Worm (Caenorhabditis elegans) whole organism, L4 larva: ENCODE measurements around the gene C53C11.1.

Experiments used
- D1046.2 ChIP-seq: fragments of 200-800 bp; sonication (Bioruptor generic); IDR thresholded peaks from 2 replicates; pipeline ENCODE4 v1.3.6; 2022; ENCODE audit warnings: missing genetic modification characterization, missing compliant biosample characterization
- F26F4.8 ChIP-seq: fragments of 200-800 bp; sonication (Bioruptor generic); conservative IDR thresholded peaks from 2 replicates; pipeline ENCODE4 v1.3.6; 2022; ENCODE audit warnings: missing genetic modification characterization, missing compliant biosample characterization
- F49E8.2 ChIP-seq: sonication (generic microtip); optimal IDR thresholded peaks from 2 replicates; lab custom pipeline; 2016; ENCODE audit warnings: missing compliant biosample characterization, mild to moderate bottlenecking, missing genetic modification characterization, borderline replicate concordance
- T26A8.4 ChIP-seq: fragments of 200-800 bp; sonication (Bioruptor generic); IDR thresholded peaks from 2 replicates; pipeline ENCODE4 v1.3.6; 2022; ENCODE audit warnings: missing genetic modification characterization, missing compliant biosample characterization
- Y105C5A.15 ChIP-seq: fragments of 200-800 bp; sonication (Bioruptor generic); IDR thresholded peaks from 2 replicates; pipeline ENCODE4 v1.3.6; 2022; ENCODE audit warnings: missing genetic modification characterization, missing compliant biosample characterization
- Y5F2A.4 ChIP-seq: fragments of 200-800 bp; sonication (Bioruptor generic); optimal IDR thresholded peaks from 2 replicates; lab custom pipeline; 2018; ENCODE audit warnings: mild to moderate bottlenecking, missing genetic modification characterization, missing compliant biosample characterization
- ZK337.2 ChIP-seq: fragments of 200-800 bp; sonication (Bioruptor generic); IDR thresholded peaks from 2 replicates; pipeline ENCODE4 v1.3.6; 2022; ENCODE audit warnings: missing genetic modification reagents, missing genetic modification characterization, missing compliant biosample characterization
- ceh-44 ChIP-seq: fragments of 200-800 bp; sonication (Bioruptor generic); IDR thresholded peaks from 2 replicates; pipeline ENCODE4 v1.3.6; 2022; ENCODE audit warnings: missing genetic modification reagents, missing genetic modification characterization, missing compliant biosample characterization
- ceh-62 ChIP-seq: sonication (generic microtip); optimal IDR thresholded peaks from 2 replicates; lab custom pipeline; 2017; ENCODE audit warnings: missing biosample characterization, missing genetic modification characterization
- daf-16 ChIP-seq, 3 experiments: sonication (generic microtip); optimal IDR thresholded peaks; 2 replicates each; lab custom pipeline; 2016 to 2017; ENCODE audit warnings: missing genetic modification characterization in 3 of 3, missing genetic modification reagents in 3 of 3, mild to moderate bottlenecking in 2 of 3, missing compliant biosample characterization in 2 of 3, missing biosample characterization in 1 of 3, moderate library complexity in 1 of 3
- dmd-9 ChIP-seq: fragments of 200-800 bp; sonication (Bioruptor generic); IDR thresholded peaks from 2 replicates; pipeline ENCODE4 v1.3.6; 2022; ENCODE audit warnings: missing genetic modification reagents, missing genetic modification characterization, missing compliant biosample characterization
- egl-27 ChIP-seq: sonication (generic microtip); optimal IDR thresholded peaks from 3 replicates; lab custom pipeline; 2017; ENCODE audit warnings: missing biosample characterization, missing genetic modification reagents, missing genetic modification characterization
- hif-1 ChIP-seq, 2 experiments: sonication (generic microtip); optimal IDR thresholded peaks; 2 replicates each; lab custom pipeline; 2016 to 2017; ENCODE audit warnings: missing compliant biosample characterization in 2 of 2, missing genetic modification characterization in 2 of 2, missing genetic modification reagents in 2 of 2, missing genotype in 2 of 2, mild to moderate bottlenecking in 1 of 2
- hlh-11 ChIP-seq: fragments of 200-800 bp; sonication (Bioruptor generic); optimal IDR thresholded peaks from 2 replicates; lab custom pipeline; 2018; ENCODE audit warnings: mild to moderate bottlenecking, missing genetic modification characterization, missing compliant biosample characterization
- hlh-30 ChIP-seq: sonication (generic microtip); optimal IDR thresholded peaks from 2 replicates; lab custom pipeline; 2017; ENCODE audit warnings: antibody characterized with exemption, mild to moderate bottlenecking, missing genetic modification characterization, missing compliant biosample characterization; ENCODE audit not compliant: insufficient read depth
- hmg-1.1 ChIP-seq: fragments of 200-800 bp; sonication (Bioruptor generic); IDR thresholded peaks from 2 replicates; pipeline ENCODE4 v1.3.6; 2022; ENCODE audit warnings: missing genetic modification reagents, missing genetic modification characterization, missing compliant biosample characterization
- jun-1 ChIP-seq: fragments of 150-350 bp; optimal IDR thresholded peaks from 2 replicates; lab custom pipeline; 2014; ENCODE audit warnings: missing biosample characterization, missing genetic modification reagents, missing genetic modification characterization
- lin-1 ChIP-seq: fragments of 200-800 bp; sonication (Bioruptor generic); IDR thresholded peaks from 2 replicates; pipeline ENCODE4 v1.3.6; 2022; ENCODE audit warnings: missing genetic modification reagents, missing genetic modification characterization, missing compliant biosample characterization
- lin-15B ChIP-seq: fragments of 150-350 bp; sonication (generic microtip); optimal IDR thresholded peaks from 3 replicates; lab custom pipeline; 2014; ENCODE audit warnings: missing biosample characterization, missing genetic modification characterization
- lin-29 ChIP-seq: fragments of 200-800 bp; sonication (Bioruptor generic); IDR thresholded peaks from 2 replicates; pipeline ENCODE4 v1.3.6; 2022; ENCODE audit warnings: missing genetic modification reagents, missing genetic modification characterization, missing compliant biosample characterization
- lin-39 ChIP-seq: fragments of 150-350 bp; optimal IDR thresholded peaks from 2 replicates; lab custom pipeline; 2014; ENCODE audit warnings: missing biosample characterization, missing genetic modification reagents, missing genetic modification characterization
- lsy-2 ChIP-seq, 2 experiments: fragments of 150-350 bp in 1 of 2; sonication (generic microtip) in 1 of 2; optimal IDR thresholded peaks; 2 replicates each; lab custom pipeline; 2014 to 2017; ENCODE audit warnings: missing biosample characterization in 2 of 2, missing genetic modification characterization in 2 of 2
- mep-1 ChIP-seq: fragments of 150-350 bp; sonication (generic microtip); optimal IDR thresholded peaks from 3 replicates; lab custom pipeline; 2014; ENCODE audit warnings: missing biosample characterization, missing genetic modification characterization
- mes-2 ChIP-seq: sonication (generic microtip); optimal IDR thresholded peaks from 2 replicates; lab custom pipeline; 2016; ENCODE audit warnings: missing genotype, mild to moderate bottlenecking, missing genetic modification characterization, missing compliant biosample characterization; ENCODE audit not compliant: poor library complexity, severe bottlenecking
- mxl-3 ChIP-seq: fragments of 200-800 bp; sonication (Bioruptor generic); optimal IDR thresholded peaks from 2 replicates; lab custom pipeline; 2018; ENCODE audit warnings: mild to moderate bottlenecking, missing genetic modification characterization, missing compliant biosample characterization
- nhr-102 ChIP-seq: sonication (generic microtip); optimal IDR thresholded peaks from 2 replicates; lab custom pipeline; 2016; ENCODE audit warnings: mild to moderate bottlenecking, missing genetic modification characterization, moderate library complexity, missing compliant biosample characterization
- nhr-11 ChIP-seq: fragments of 150-350 bp; optimal IDR thresholded peaks from 2 replicates; lab custom pipeline; 2014; ENCODE audit warnings: missing biosample characterization, missing genetic modification characterization
- nhr-28 ChIP-seq: fragments of 150-350 bp; optimal IDR thresholded peaks from 2 replicates; lab custom pipeline; 2014; ENCODE audit warnings: missing biosample characterization, missing genetic modification characterization
- nhr-76 ChIP-seq: fragments of 150-350 bp; optimal IDR thresholded peaks from 2 replicates; lab custom pipeline; 2014; ENCODE audit warnings: missing biosample characterization, missing genetic modification characterization
- php-3 ChIP-seq: fragments of 200-800 bp; sonication (Bioruptor generic); IDR thresholded peaks from 2 replicates; pipeline ENCODE4 v1.3.6; 2022; ENCODE audit warnings: missing genetic modification reagents, missing genetic modification characterization, missing compliant biosample characterization
- pqm-1 ChIP-seq: sonication (generic microtip); optimal IDR thresholded peaks from 2 replicates; lab custom pipeline; 2017; ENCODE audit warnings: missing biosample characterization, missing genetic modification characterization
- saeg-2 ChIP-seq: fragments of 200-800 bp; sonication (Bioruptor generic); IDR thresholded peaks from 2 replicates; pipeline ENCODE4 v1.3.6; 2022; ENCODE audit warnings: missing genetic modification reagents, missing genetic modification characterization, missing compliant biosample characterization
- sdz-12 ChIP-seq: fragments of 200-800 bp; sonication (Bioruptor generic); optimal IDR thresholded peaks from 2 replicates; lab custom pipeline; 2018; ENCODE audit warnings: mild to moderate bottlenecking, missing genetic modification characterization, missing compliant biosample characterization
- set-16 ChIP-seq: fragments of 200-800 bp; sonication (Bioruptor generic); IDR thresholded peaks from 2 replicates; pipeline ENCODE4 v1.3.6; 2022; ENCODE audit warnings: missing genetic modification reagents, missing genetic modification characterization, missing compliant biosample characterization
- snpc-1.2 ChIP-seq: fragments of 200-800 bp; sonication (Bioruptor generic); IDR thresholded peaks from 2 replicates; pipeline ENCODE4 v1.3.6; 2022; ENCODE audit warnings: missing genetic modification reagents, missing genetic modification characterization, missing compliant biosample characterization
- tra-1 ChIP-seq: fragments of 200-800 bp; sonication (Bioruptor generic); IDR thresholded peaks from 2 replicates; pipeline ENCODE4 v1.3.6; 2022; ENCODE audit warnings: missing genetic modification reagents, missing genetic modification characterization, missing compliant biosample characterization
- unc-62 ChIP-seq, 3 experiments: fragments of 150-350 bp in 1 of 3; sonication (generic microtip); optimal IDR thresholded peaks in 2 of 3; peaks in 1 of 3; 1 replicate in 1 of 3; 2 replicates in 2 of 3; lab custom pipeline; 2014 to 2017; ENCODE audit warnings: missing biosample characterization in 3 of 3, missing genetic modification characterization in 3 of 3, missing genetic modification reagents in 3 of 3, missing genotype in 1 of 3
- vab-7 ChIP-seq: fragments of 200-800 bp; sonication (Bioruptor generic); IDR thresholded peaks from 2 replicates; pipeline ENCODE4 v1.3.6; 2022; ENCODE audit warnings: missing genetic modification reagents, missing genetic modification characterization, missing compliant biosample characterization
- zag-1 ChIP-seq: fragments of 150-350 bp; optimal IDR thresholded peaks from 2 replicates; lab custom pipeline; 2014; ENCODE audit warnings: missing biosample characterization, missing genetic modification characterization
- zip-2 ChIP-seq: fragments of 150-350 bp; optimal IDR thresholded peaks from 2 replicates; lab custom pipeline; 2014; ENCODE audit warnings: missing biosample characterization, missing genetic modification characterization
- ztf-11 ChIP-seq: fragments of 150-350 bp; optimal IDR thresholded peaks from 2 replicates; lab custom pipeline; 2014; ENCODE audit warnings: missing biosample characterization, missing genetic modification characterization
- ztf-7 ChIP-seq: fragments of 150-350 bp; optimal IDR thresholded peaks from 2 replicates; lab custom pipeline; 2014; ENCODE audit warnings: missing biosample characterization, missing genetic modification characterization

The C53C11.1 gene

DNA sequence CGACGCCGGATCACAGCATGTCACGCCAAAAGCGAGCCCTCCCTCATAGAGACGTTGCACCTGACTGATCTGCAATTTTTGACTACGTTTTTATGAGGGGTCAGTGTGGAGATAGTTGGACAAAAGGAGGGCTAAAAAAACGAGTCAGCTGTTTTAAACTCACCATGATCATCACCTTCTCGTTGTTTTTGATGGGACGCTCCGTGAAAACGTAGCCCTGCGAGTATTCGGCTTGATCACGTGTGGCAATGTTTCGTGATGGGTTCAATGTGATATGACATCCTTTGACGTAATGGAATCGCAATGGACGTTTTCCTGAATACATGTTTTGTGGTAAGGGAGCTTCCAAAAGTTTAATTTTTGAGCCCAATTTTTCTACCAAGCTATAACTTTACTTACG, 44.5 kb downstream of the C53C11.1 start:
- TF ChIP-seq F26F4.8 (GFP tag; lab: Robert Waterston, UW) (no peak), saeg-2 (GFP tag; lab: Robert Waterston, UW) (no peak), daf-16 (GFP tag; optimal IDR thresholded peaks at IDR 0.05; lab: Kevin White, UChicago) (peak in 1 of 2 experiments; percentile 20), daf-16 (tag; optimal IDR thresholded peaks at IDR 0.05; lab: Kevin White, UChicago) (no peak), unc-62 (GFP tag; optimal IDR thresholded peaks at IDR 0.05 in 1 of 2; lab: Kevin White, UChicago) (peak in 1 of 2 experiments; percentile 85), unc-62 (tag; optimal IDR thresholded peaks at IDR 0.05; lab: Kevin White, UChicago) (no peak), ztf-7 (no peak), hif-1 (tag; optimal IDR thresholded peaks at IDR 0.05; lab: Kevin White, UChicago) (peak in 1 of 2 experiments; percentile 25), hlh-30 (tag; lab: Kevin White, UChicago) (peak; percentile 46), nhr-11 (tag; lab: Kevin White, UChicago) (peak; percentile 80), hlh-11 (peak; percentile 19)
- TF ChIP-seq, all 104 proteins: peak for 6

DNA sequence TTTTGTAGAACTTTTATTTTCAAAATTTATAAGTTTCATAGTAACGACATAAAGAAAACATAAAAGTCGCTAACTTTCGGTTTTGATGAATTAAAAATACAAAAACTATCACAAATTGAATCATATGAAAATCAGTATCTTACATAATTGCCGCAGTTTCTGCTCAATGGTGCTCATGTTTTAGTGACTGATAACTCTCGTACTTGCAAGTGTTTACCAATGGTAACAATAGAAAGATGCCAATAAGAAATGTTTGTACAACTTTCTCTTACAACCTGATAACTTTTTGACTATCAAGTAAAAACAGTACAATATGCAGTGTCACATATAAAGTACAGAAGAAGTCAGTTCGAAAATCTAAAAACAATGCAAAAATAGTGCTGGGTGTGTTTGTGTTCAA, 45.5 kb downstream of the C53C11.1 start:
- TF ChIP-seq ztf-11, result no peak
- TF ChIP-seq hmg-1.1 (GFP tag; lab: Robert Waterston, UW), result no peak
- TF ChIP-seq ceh-44 (GFP tag; lab: Robert Waterston, UW), result no peak
- TF ChIP-seq unc-62 (GFP tag; optimal IDR thresholded peaks at IDR 0.05 in 1 of 2; lab: Kevin White, UChicago), result peak in 1 of 2 experiments; percentile 78
- no peak for TF ChIP-seq unc-62 (tag; optimal IDR thresholded peaks at IDR 0.05; lab: Kevin White, UChicago)
- no peak for TF ChIP-seq jun-1 (tag; lab: Kevin White, UChicago)
- TF ChIP-seq lin-1 (GFP tag; lab: Robert Waterston, UW), result no peak
- no peak for TF ChIP-seq ZK337.2 (GFP tag; lab: Robert Waterston, UW)
- no peak for TF ChIP-seq zag-1
- no peak for TF ChIP-seq snpc-1.2 (GFP tag; lab: Robert Waterston, UW)
- TF ChIP-seq F49E8.2, result no peak
- no peak for TF ChIP-seq egl-27 (tag; lab: Kevin White, UChicago)
- no peak for TF ChIP-seq lin-29 (GFP tag; lab: Robert Waterston, UW)
- TF ChIP-seq Y105C5A.15, result no peak
- no peak for TF ChIP-seq php-3 (GFP tag; lab: Robert Waterston, UW)
- TF ChIP-seq sdz-12 (GFP tag; lab: Kevin White, UChicago), result no peak
- TF ChIP-seq nhr-28, result peak; percentile 1
- no peak for TF ChIP-seq ceh-62 (tag; lab: Kevin White, UChicago)
- no peak for TF ChIP-seq lsy-2 (tag; optimal IDR thresholded peaks at IDR 0.05; lab: Kevin White, UChicago)
- no peak for TF ChIP-seq lin-15B (tag; lab: Kevin White, UChicago)
- TF ChIP-seq mep-1 (tag; lab: Kevin White, UChicago), result no peak
- TF ChIP-seq tra-1, result no peak
- no peak for TF ChIP-seq T26A8.4 (GFP tag; lab: Robert Waterston, UW)
- TF ChIP-seq dmd-9 (GFP tag; lab: Robert Waterston, UW), result no peak
- TF ChIP-seq pqm-1 (tag; lab: Kevin White, UChicago), result peak; percentile 53
- no peak for TF ChIP-seq daf-16 (GFP tag; optimal IDR thresholded peaks at IDR 0.05; lab: Kevin White, UChicago)
- TF ChIP-seq daf-16 (tag; optimal IDR thresholded peaks at IDR 0.05; lab: Kevin White, UChicago), result peak; percentile 81
- no peak for TF ChIP-seq mxl-3 (GFP tag; lab: Kevin White, UChicago)
- no peak for TF ChIP-seq Y5F2A.4
- TF ChIP-seq nhr-102 (tag; lab: Kevin White, UChicago), result no peak
- no peak for TF ChIP-seq zip-2
- no peak for TF ChIP-seq set-16

DNA sequence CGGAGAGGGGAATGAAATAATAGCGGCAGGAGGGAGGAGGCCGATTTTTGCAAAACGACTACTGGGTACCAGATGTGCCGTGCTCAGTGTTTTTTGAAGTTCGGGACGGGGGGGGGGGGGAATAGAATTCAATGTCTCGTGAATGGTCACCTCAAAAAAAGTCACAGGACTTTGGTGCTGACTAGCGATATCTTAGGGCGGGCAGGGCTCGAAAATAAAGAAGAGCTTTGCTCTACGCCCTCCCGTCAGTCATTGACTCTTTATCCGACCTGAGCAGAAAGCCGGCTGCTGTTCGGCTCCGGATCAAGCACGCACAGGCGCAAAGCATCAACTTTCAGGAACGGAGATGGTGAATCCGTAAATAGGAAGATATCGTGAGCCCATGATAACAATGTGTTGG, 49.9 kb downstream of the C53C11.1 start:
- TF ChIP-seq mes-2 (tag; lab: Kevin White, UChicago) (no peak), nhr-76 (tag; lab: Kevin White, UChicago) (no peak), egl-27 (tag; lab: Kevin White, UChicago) (no peak), unc-62 (GFP tag; optimal IDR thresholded peaks at IDR 0.05 in 1 of 2; lab: Kevin White, UChicago) (peak in 1 of 2 experiments; percentile 96), unc-62 (tag; optimal IDR thresholded peaks at IDR 0.05; lab: Kevin White, UChicago) (no peak), vab-7 (no peak), mxl-3 (GFP tag; lab: Kevin White, UChicago) (no peak), D1046.2 (GFP tag; lab: Robert Waterston, UW) (no peak), set-16 (peak; percentile 43), lin-39 (tag; lab: Kevin White, UChicago) (no peak)
